Worm (Caenorhabditis elegans): ENCODE measurements around the gene T13G4.4.

The T13G4.4 gene

DNA sequence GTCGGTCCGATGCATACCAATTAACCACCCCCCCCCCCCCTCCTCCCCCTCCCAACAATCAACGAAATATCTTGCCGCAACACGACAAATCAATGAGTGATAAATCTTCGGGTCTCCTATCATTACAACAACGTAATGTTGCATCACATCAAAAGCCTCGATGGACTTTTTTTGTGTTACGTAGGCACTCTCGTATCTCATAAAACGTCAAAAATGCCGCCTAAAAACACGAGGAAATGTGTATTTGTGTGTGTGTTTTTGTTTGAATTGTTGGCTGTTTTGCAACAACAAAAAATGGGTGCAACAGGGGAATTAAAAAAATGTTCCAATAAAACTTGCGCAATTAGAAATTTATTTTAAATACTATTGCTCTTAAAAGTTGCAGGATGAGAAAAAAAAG, 24.2 kb downstream of the T13G4.4 start:
- TF ChIP-seq daf-12 (tag; optimal IDR thresholded peaks at IDR 0.05) (no peak), hlh-30 (tag; optimal IDR thresholded peaks at IDR 0.05; ENCODE audit: insufficient read depth) (no peak), snpc-4 (tag; optimal IDR thresholded peaks at IDR 0.05) (no peak), gei-8 (GFP tag; optimal IDR thresholded peaks at IDR 0.05) (no peak), nhr-111 (GFP tag; optimal IDR thresholded peaks at IDR 0.05) (no peak), zip-2 (tag; optimal IDR thresholded peaks at IDR 0.05) (no peak), nhr-10 (tag; optimal IDR thresholded peaks at IDR 0.05) (no peak), ztf-11 (tag; optimal IDR thresholded peaks at IDR 0.05) (no peak), fos-1 (tag; optimal IDR thresholded peaks at IDR 0.05) (no peak), nhr-102 (tag; optimal IDR thresholded peaks at IDR 0.05) (no peak), zfp-2 (tag; optimal IDR thresholded peaks at IDR 0.05) (no peak), lin-39 (tag; optimal IDR thresholded peaks at IDR 0.05) (no peak), ama-1 (optimal IDR thresholded peaks at IDR 0.05) (no peak), hmg-1.1 (GFP tag; IDR thresholded peaks at IDR 0.05) (no peak), spr-1 (tag; optimal IDR thresholded peaks at IDR 0.05) (no peak), duxl-1 (tag; optimal IDR thresholded peaks at IDR 0.05; ENCODE audit: poor library complexity) (no peak), pqm-1 (tag; optimal IDR thresholded peaks at IDR 0.05) (no peak), ceh-28 (tag; optimal IDR thresholded peaks at IDR 0.05) (no peak)

DNA sequence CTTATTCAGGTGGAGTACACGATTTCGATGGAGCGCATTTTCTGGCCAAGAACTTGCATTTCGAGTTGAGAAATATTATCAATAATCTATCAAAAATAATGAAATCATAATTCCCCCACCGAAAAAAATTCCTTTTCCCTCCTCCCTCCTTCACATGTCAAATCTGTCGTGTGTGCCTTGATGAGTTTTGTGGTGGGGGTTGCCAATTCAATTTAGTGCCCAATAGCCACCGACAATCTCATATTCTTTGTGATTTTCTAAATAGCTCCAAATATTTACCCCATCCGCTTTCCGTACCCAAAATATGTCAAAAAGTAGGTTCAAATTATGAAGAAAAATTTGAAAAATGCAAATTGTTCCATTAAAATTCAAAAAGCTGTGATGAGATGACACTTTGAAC, 29.5 kb downstream of the T13G4.4 start, which contains the start of gene tmc-1:
Gene tmc-1, plus strand, starts transcription at position 189 of the 400 bp plus-strand sequence.
- TF ChIP-seq nhr-41 (GFP tag; IDR thresholded peaks at IDR 0.05) (no peak), hlh-30 (tag; optimal IDR thresholded peaks at IDR 0.05; ENCODE audit: insufficient read depth) (no peak), unc-62 (GFP tag; optimal IDR thresholded peaks at IDR 0.05 in 1 of 2) (peak in 1 of 2 experiments; percentile 93), unc-62 (tag; optimal IDR thresholded peaks at IDR 0.05) (no peak), madf-5 (GFP tag; IDR thresholded peaks at IDR 0.05) (no peak), attf-4 (tag; optimal IDR thresholded peaks at IDR 0.05) (no peak), lsy-2 (tag; optimal IDR thresholded peaks at IDR 0.05) (no peak), nhr-111 (GFP tag; optimal IDR thresholded peaks at IDR 0.05) (no peak), lin-29 (GFP tag; IDR thresholded peaks at IDR 0.05) (no peak)

ce11 chrX:1154648-1155047, 36.8 kb downstream of the T13G4.4 start, which contains the start of gene R193.1:
R193.1 (plus strand) TSS chrX:1154948.
- TF ChIP-seq mdl-1 (tag; optimal IDR thresholded peaks at IDR 0.05) (no peak), arid-1 (GFP tag; conservative IDR thresholded peaks at IDR 0.05) (no peak), tra-1 (GFP tag; IDR thresholded peaks at IDR 0.05) (no peak), nhr-41 (GFP tag; IDR thresholded peaks at IDR 0.05) (no peak), egl-27 (tag; optimal IDR thresholded peaks at IDR 0.05) (no peak), ceh-20 (GFP tag; IDR thresholded peaks at IDR 0.05) (no peak), nhr-10 (tag; optimal IDR thresholded peaks at IDR 0.05) (no peak), aha-1 (tag) (no peak), Y48G9A.11 (GFP tag; IDR thresholded peaks at IDR 0.05) (no peak), F10B5.3 (tag; optimal IDR thresholded peaks at IDR 0.05) (no peak), mep-1 (tag; optimal IDR thresholded peaks at IDR 0.05) (no peak), T20F7.1 (GFP tag; optimal IDR thresholded peaks at IDR 0.05) (no peak), daf-12 (tag; optimal IDR thresholded peaks at IDR 0.05) (no peak), attf-4 (tag; optimal IDR thresholded peaks at IDR 0.05) (no peak), nhr-111 (GFP tag; optimal IDR thresholded peaks at IDR 0.05) (no peak), ceh-32 (tag; optimal IDR thresholded peaks at IDR 0.05; ENCODE audit: poor library complexity) (no peak), lim-7 (GFP tag; IDR thresholded peaks at IDR 0.05) (no peak), dmd-6 (GFP tag; IDR thresholded peaks at IDR 0.05) (no peak), nhr-102 (tag; optimal IDR thresholded peaks at IDR 0.05) (no peak), ceh-44 (GFP tag; IDR thresholded peaks at IDR 0.05) (no peak)
